Fruit fly (Drosophila melanogaster): Measurements from ENCODE around the gene CG16721.
A peak's percentile ranks its signal among the peaks of the same experiment; 100 is the strongest.

CG16721 gene

DNA sequence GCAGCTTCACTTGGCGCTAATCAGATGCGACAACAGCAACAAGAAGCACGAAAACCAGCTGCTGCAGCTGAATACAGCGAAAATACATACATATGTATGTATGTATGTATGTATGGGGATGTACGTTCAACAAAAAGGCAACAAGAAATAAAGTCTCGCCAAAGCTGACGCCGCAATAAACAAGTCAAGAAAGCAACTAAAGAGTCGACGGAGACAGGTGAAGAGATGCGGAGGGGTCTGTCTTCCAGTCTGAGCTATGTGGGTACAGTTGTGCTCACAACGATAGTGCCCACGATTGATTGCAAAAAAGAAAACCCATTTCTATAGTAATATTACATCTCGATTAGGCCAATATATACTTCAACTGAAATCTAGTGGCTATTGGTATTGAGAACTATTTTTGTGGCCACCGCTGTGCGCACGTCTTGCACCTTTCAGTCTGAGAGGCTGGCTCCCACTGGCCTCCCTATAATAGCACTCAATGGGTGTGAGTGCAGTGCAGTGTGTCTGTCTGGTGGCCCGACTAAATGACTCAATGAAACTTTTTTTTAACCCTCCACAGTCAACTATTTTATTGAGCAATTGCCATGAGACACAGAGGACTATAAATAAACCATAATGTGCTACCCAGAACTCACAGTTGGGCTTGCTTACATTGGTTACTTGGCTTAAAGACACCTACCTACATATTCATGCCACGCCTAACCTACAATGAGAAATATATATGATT is 16.3 kb downstream of the CG16721 start (continued):
- TF ChIP-seq Hr51 (GFP tag; optimal IDR thresholded peaks at IDR 0.05) (peak; percentile 67 to 88), sr (GFP tag; IDR thresholded peaks at IDR 0.05) (peak; percentile 84), CG15269 (tag; optimal IDR thresholded peaks at IDR 0.05) (peak; percentile 86), Six4 (GFP tag; optimal IDR thresholded peaks at IDR 0.05) (peak; percentile 91), fd3F (GFP tag; optimal IDR thresholded peaks at IDR 0.05) (peak; percentile 30), danr (GFP tag; IDR thresholded peaks at IDR 0.05) (peak; percentile 75), CG18262 (tag; optimal IDR thresholded peaks at IDR 0.05) (peak; percentile 92), hth (optimal IDR thresholded peaks at IDR 0.05) (no peak), ase (GFP tag; IDR thresholded peaks at IDR 0.05) (peak; percentile 91), Hr39 (optimal IDR thresholded peaks at IDR 0.05) (no peak), CG13296 (GFP tag; optimal IDR thresholded peaks at IDR 0.05) (peak; percentile 68), B-H2 (GFP tag; optimal IDR thresholded peaks at IDR 0.05) (no peak), prd (optimal IDR thresholded peaks at IDR 0.05) (no peak), prd (GFP tag; IDR thresholded peaks at IDR 0.05) (peak; percentile 92), CG6654 (GFP tag; optimal IDR thresholded peaks at IDR 0.05) (peak; percentile 76), salm (tag; optimal IDR thresholded peaks at IDR 0.05) (peak; percentile 86), CG11695 (GFP tag; IDR thresholded peaks at IDR 0.05) (peak; percentile 90), grn (GFP tag; optimal IDR thresholded peaks at IDR 0.05) (peak; percentile 50), CG1233 (GFP tag; optimal IDR thresholded peaks at IDR 0.05) (peak; percentile 83), CG4820 (GFP tag; optimal IDR thresholded peaks at IDR 0.05) (peak; percentile 93), Atf3 (GFP tag; optimal IDR thresholded peaks at IDR 0.05) (peak; percentile 83), CG10959 (GFP tag; IDR thresholded peaks at IDR 0.05) (peak; percentile 85), CG7786 (GFP tag; optimal IDR thresholded peaks at IDR 0.05) (peak; percentile 88), sna (GFP tag; IDR thresholded peaks at IDR 0.05; ENCODE audit: partially characterized antibody) (no peak), klu (GFP tag; IDR thresholded peaks at IDR 0.05) (peak; percentile 74), CG9797 (GFP tag; optimal IDR thresholded peaks at IDR 0.05) (peak; percentile 19), CG7745 (tag; optimal IDR thresholded peaks at IDR 0.05) (no peak), CG7372 (GFP tag; IDR thresholded peaks at IDR 0.05) (peak; percentile 77), CG9876 (GFP tag; optimal IDR thresholded peaks at IDR 0.05) (peak; percentile 70), NC2β (GFP tag; optimal IDR thresholded peaks at IDR 0.05) (peak; percentile 88), HLH3B (GFP tag; IDR thresholded peaks at IDR 0.05) (peak; percentile 93), da (GFP tag; optimal IDR thresholded peaks at IDR 0.05) (peak; percentile 22), CG34376 (GFP tag; optimal IDR thresholded peaks at IDR 0.05) (no peak), wek (GFP tag; optimal IDR thresholded peaks at IDR 0.05) (peak; percentile 77), ftz-f1 (GFP tag; optimal IDR thresholded peaks at IDR 0.05) (no peak), her (GFP tag; optimal IDR thresholded peaks at IDR 0.05) (peak; percentile 76), CG10431 (GFP tag; optimal IDR thresholded peaks at IDR 0.05) (peak; percentile 76), CG13287 (GFP tag; IDR thresholded peaks at IDR 0.05; ENCODE audit: partially characterized antibody) (no peak), CG14050 (GFP tag; IDR thresholded peaks at IDR 0.05) (peak; percentile 77), CG5953 (GFP tag; IDR thresholded peaks at IDR 0.05) (peak; percentile 91), MBD-R2 (GFP tag; IDR thresholded peaks at IDR 0.05) (peak; percentile 71; the same call in 1 of the 2 replicates), CG1647 (GFP tag; optimal IDR thresholded peaks at IDR 0.05) (peak; percentile 85), gro (GFP tag; optimal IDR thresholded peaks at IDR 0.05) (peak; percentile 52), ind (GFP tag; optimal IDR thresholded peaks at IDR 0.05) (peak; percentile 90), hkb (optimal IDR thresholded peaks at IDR 0.05) (no peak), hkb (GFP tag; IDR thresholded peaks at IDR 0.05) (peak; percentile 94), ken (GFP tag; IDR thresholded peaks at IDR 0.05) (peak; percentile 95), Antp (GFP tag; optimal IDR thresholded peaks at IDR 0.05) (peak; percentile 91), CG2678 (tag; optimal IDR thresholded peaks at IDR 0.05) (peak; percentile 88), CG4854 (GFP tag; optimal IDR thresholded peaks at IDR 0.05) (peak; percentile 70), CG32767 (GFP tag; IDR thresholded peaks at IDR 0.05) (peak; percentile 84)
